Fruit fly (Drosophila melanogaster): ENCODE measurements around the gene CG14020.

Gene CG14020

dm6 chr2L:5489084-5489617 lies 28.4 kb upstream of the CG14020 start:
- no peak for TF ChIP-seq sv (GFP tag; optimal IDR thresholded peaks at IDR 0.05)
- no peak for TF ChIP-seq OdsH (GFP tag; optimal IDR thresholded peaks at IDR 0.05)
- TF ChIP-seq ey (GFP tag; optimal IDR thresholded peaks at IDR 0.05) = no peak
- TF ChIP-seq Dfd (GFP tag; optimal IDR thresholded peaks at IDR 0.05) = no peak
- no peak for TF ChIP-seq dsf (GFP tag; optimal IDR thresholded peaks at IDR 0.05; ENCODE audit: borderline replicate concordance)
- no peak for TF ChIP-seq Mio (GFP tag; optimal IDR thresholded peaks at IDR 0.05)
- TF ChIP-seq Myc (optimal IDR thresholded peaks at IDR 0.05) = no peak
- TF ChIP-seq dmrt93B (GFP tag; optimal IDR thresholded peaks at IDR 0.05) = no peak
- TF ChIP-seq N (GFP tag; optimal IDR thresholded peaks at IDR 0.05) = no peak

dm6 chr2L:5489757-5490359 lies 27.7 kb upstream of the CG14020 start:
- no peak for TF ChIP-seq psq (GFP tag; optimal IDR thresholded peaks at IDR 0.05)
- no peak for TF ChIP-seq usp (GFP tag; optimal IDR thresholded peaks at IDR 0.05)
- TF ChIP-seq HLH106 (tag; optimal IDR thresholded peaks at IDR 0.05) = no peak
- peak; percentile 37 for TF ChIP-seq woc (GFP tag; optimal IDR thresholded peaks at IDR 0.05)
- TF ChIP-seq h (GFP tag; optimal IDR thresholded peaks at IDR 0.05) = no peak
- no peak for TF ChIP-seq CG32264 (GFP tag; optimal IDR thresholded peaks at IDR 0.05)
- TF ChIP-seq Dfd (GFP tag; optimal IDR thresholded peaks at IDR 0.05) = no peak
- TF ChIP-seq N (GFP tag; optimal IDR thresholded peaks at IDR 0.05) = no peak

dm6 chr2L:5491220-5491619 lies 26.3 kb upstream of the CG14020 start:
- TF ChIP-seq HLH106 (tag; optimal IDR thresholded peaks at IDR 0.05) (peak; percentile 4), ey (GFP tag; optimal IDR thresholded peaks at IDR 0.05) (peak; percentile 11), br (GFP tag; optimal IDR thresholded peaks at IDR 0.05) (peak; percentile 10), psq (GFP tag; optimal IDR thresholded peaks at IDR 0.05) (peak; percentile 13), Hnf4 (GFP tag; optimal IDR thresholded peaks at IDR 0.05) (peak; percentile 27), rgr (GFP tag; optimal IDR thresholded peaks at IDR 0.05) (peak; percentile 31), foxo (GFP tag; optimal IDR thresholded peaks at IDR 0.05) (peak in 1 of 2 experiments; percentile 51), h (GFP tag; optimal IDR thresholded peaks at IDR 0.05) (peak; percentile 33), N (GFP tag; optimal IDR thresholded peaks at IDR 0.05) (no peak), Sp1 (GFP tag; optimal IDR thresholded peaks at IDR 0.05) (no peak), fru (GFP tag; optimal IDR thresholded peaks at IDR 0.05) (peak; percentile 28), Myc (optimal IDR thresholded peaks at IDR 0.05) (no peak), Dfd (GFP tag; optimal IDR thresholded peaks at IDR 0.05) (no peak)

- peak; percentile 82 for TF ChIP-seq ey (GFP tag; optimal IDR thresholded peaks at IDR 0.05)
- peak; percentile 86 for TF ChIP-seq HLH106 (tag; optimal IDR thresholded peaks at IDR 0.05)
- peak; percentile 68 for TF ChIP-seq CG9705 (GFP tag; optimal IDR thresholded peaks at IDR 0.05)
- TF ChIP-seq dmrt93B (GFP tag; optimal IDR thresholded peaks at IDR 0.05) = peak; percentile 68
- TF ChIP-seq Hr78 (GFP tag; optimal IDR thresholded peaks at IDR 0.05) = no peak
- TF ChIP-seq Dif (GFP tag; optimal IDR thresholded peaks at IDR 0.05; ENCODE audit: partially characterized antibody) = no peak
- no peak for TF ChIP-seq GATAd (GFP tag; optimal IDR thresholded peaks at IDR 0.05)
- TF ChIP-seq CG32264 (GFP tag; optimal IDR thresholded peaks at IDR 0.05) = peak; percentile 34
- no peak for TF ChIP-seq pan (optimal IDR thresholded peaks at IDR 0.05)
- no peak for TF ChIP-seq dsf (GFP tag; optimal IDR thresholded peaks at IDR 0.05; ENCODE audit: borderline replicate concordance)
- no peak for TF ChIP-seq Dfd (GFP tag; optimal IDR thresholded peaks at IDR 0.05)
- peak; percentile 85 for TF ChIP-seq h (GFP tag; optimal IDR thresholded peaks at IDR 0.05)
- TF ChIP-seq Jra (GFP tag; optimal IDR thresholded peaks at IDR 0.05) = peak; percentile 64
- peak; percentile 62 for TF ChIP-seq brk (GFP tag; optimal IDR thresholded peaks at IDR 0.05)
- TF ChIP-seq Rel (GFP tag; optimal IDR thresholded peaks at IDR 0.05) = no peak
- peak; percentile 29 for TF ChIP-seq Rel (tag; optimal IDR thresholded peaks at IDR 0.05)
- peak; percentile 80 for TF ChIP-seq woc (GFP tag; optimal IDR thresholded peaks at IDR 0.05)
- TF ChIP-seq Myc (optimal IDR thresholded peaks at IDR 0.05) = no peak
- no peak for TF ChIP-seq jim (GFP tag; optimal IDR thresholded peaks at IDR 0.05)
- peak; percentile 66 for TF ChIP-seq tai (GFP tag; optimal IDR thresholded peaks at IDR 0.05)
- no peak for TF ChIP-seq dl (GFP tag; optimal IDR thresholded peaks at IDR 0.05; ENCODE audit: insufficient read depth in 1 of 2, partially characterized antibody in 2 of 2)
- no peak for TF ChIP-seq Mio (GFP tag; optimal IDR thresholded peaks at IDR 0.05)
- no peak for TF ChIP-seq lola (GFP tag; optimal IDR thresholded peaks at IDR 0.05)
- TF ChIP-seq CrebA (GFP tag; optimal IDR thresholded peaks at IDR 0.05; ENCODE audit: borderline replicate concordance) = no peak
- TF ChIP-seq Vsx2 (GFP tag; optimal IDR thresholded peaks at IDR 0.05; ENCODE audit: partially characterized antibody) = no peak
- peak; percentile 82 for TF ChIP-seq rgr (GFP tag; optimal IDR thresholded peaks at IDR 0.05)
- TF ChIP-seq fru (GFP tag; optimal IDR thresholded peaks at IDR 0.05) = peak; percentile 89
- TF ChIP-seq sage (GFP tag; optimal IDR thresholded peaks at IDR 0.05) = peak; percentile 35
- peak; percentile 85 for TF ChIP-seq Hnf4 (GFP tag; optimal IDR thresholded peaks at IDR 0.05)
- TF ChIP-seq N (GFP tag; optimal IDR thresholded peaks at IDR 0.05) = no peak
- no peak for TF ChIP-seq sv (GFP tag; optimal IDR thresholded peaks at IDR 0.05)
- TF ChIP-seq foxo (GFP tag; optimal IDR thresholded peaks at IDR 0.05) = peak in 1 of 2 experiments; percentile 87
- TF ChIP-seq OdsH (GFP tag; optimal IDR thresholded peaks at IDR 0.05) = peak; percentile 77
- peak; percentile 82 for TF ChIP-seq Sp1 (GFP tag; optimal IDR thresholded peaks at IDR 0.05)
- TF ChIP-seq usp (GFP tag; optimal IDR thresholded peaks at IDR 0.05) = no peak
- TF ChIP-seq Abd-B (GFP tag; optimal IDR thresholded peaks at IDR 0.05) = no peak
- no peak for TF ChIP-seq Hr83 (GFP tag; optimal IDR thresholded peaks at IDR 0.05; ENCODE audit: poor library complexity, severe bottlenecking)
- TF ChIP-seq br (GFP tag; optimal IDR thresholded peaks at IDR 0.05) = peak; percentile 81
- TF ChIP-seq psq (GFP tag; optimal IDR thresholded peaks at IDR 0.05) = peak; percentile 73
Measured at dm6 chr2L:5492924-5493323, 24.6 kb upstream of the CG14020 start.
